Worm (Caenorhabditis elegans) whole organism, L4/young adult: ENCODE measurements around the gene C13C4.8.

Experiments used
- W03F9.2 ChIP-seq: fragments of 150-350 bp; optimal IDR thresholded peaks from 2 replicates; lab custom pipeline; 2014; ENCODE audit warnings: missing biosample characterization, missing genetic modification characterization
- dao-5 ChIP-seq: sonication (generic microtip); optimal IDR thresholded peaks from 2 replicates; lab custom pipeline; 2016; ENCODE audit warnings: missing genotype, missing genetic modification characterization, moderate library complexity, missing compliant biosample characterization
- him-1 ChIP-seq: sonication (generic microtip); optimal IDR thresholded peaks from 2 replicates; lab custom pipeline; 2016; ENCODE audit warnings: missing genotype, missing genetic modification reagents, missing genetic modification characterization, missing compliant biosample characterization

Gene C13C4.8

DNA sequence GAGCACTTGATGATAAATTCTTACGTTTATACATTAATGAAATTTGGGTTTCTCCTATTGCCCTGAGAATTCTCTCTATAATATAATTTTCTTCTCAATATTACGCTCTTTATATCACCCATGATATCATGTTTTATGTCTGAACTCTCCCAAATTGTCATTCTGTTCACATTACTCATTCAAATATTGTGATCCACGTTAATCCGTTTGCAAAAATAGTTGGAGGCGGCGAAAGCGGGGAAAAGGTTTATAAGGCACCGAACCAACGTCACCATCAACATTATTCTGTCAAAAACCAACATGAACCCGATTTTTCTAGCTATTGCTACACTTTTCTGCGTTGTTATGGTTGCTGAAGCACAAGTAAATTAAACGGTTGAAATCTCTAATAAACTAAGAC lies 35.1 kb downstream of the C13C4.8 start, which contains the start of gene C27A7.8:
C27A7.8 (plus strand) TSS at position 301 of the 400 bp plus-strand sequence.
- no peak for TF ChIP-seq him-1
- no peak for TF ChIP-seq W03F9.2 (tag; lab: Kevin White, UChicago)
- no peak for TF ChIP-seq dao-5 (tag; lab: Kevin White, UChicago)

DNA sequence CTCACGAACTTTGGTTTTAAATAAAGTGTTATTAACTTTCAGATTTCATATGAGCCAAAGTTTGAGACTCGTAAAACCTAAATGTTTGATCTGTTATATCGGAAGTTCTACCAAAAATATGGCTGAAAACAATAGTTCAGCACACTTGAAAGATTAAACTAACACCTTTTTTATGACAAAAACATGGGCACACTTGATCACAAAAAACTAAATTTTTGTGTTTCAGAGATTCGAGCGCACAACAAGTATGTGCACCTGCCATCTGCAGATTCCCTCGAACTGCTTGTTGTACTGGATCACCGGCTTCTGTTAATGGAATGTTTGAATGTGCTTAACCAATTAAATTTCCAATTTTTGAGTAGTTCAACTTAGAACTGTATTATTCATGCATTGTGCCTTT lies 36.0 kb downstream of the C13C4.8 start:
- TF ChIP-seq W03F9.2 (tag; lab: Kevin White, UChicago) (no peak), dao-5 (tag; lab: Kevin White, UChicago) (no peak), him-1 (no peak)

DNA sequence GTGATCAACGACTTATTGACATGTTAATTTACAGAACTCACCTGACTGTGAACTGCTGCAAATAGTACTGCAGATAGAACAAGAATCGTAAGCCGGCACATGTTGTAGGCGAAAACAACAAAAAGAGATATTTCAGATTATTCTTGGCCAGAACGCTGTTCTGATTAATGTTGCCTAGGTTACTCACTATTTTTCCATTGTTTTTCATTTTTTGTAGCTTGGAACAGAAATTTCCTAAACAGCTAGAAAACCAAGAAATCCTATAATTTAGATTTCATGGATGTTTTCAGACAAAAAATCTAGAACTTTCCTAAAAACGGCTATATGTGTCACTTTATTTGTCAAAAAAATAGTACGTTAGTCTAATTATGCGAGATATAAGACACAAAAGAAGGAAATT lies 36.8 kb downstream of the C13C4.8 start, which contains the start of gene C27A7.9:
C27A7.9 (minus strand) TSS at position 101 of the 400 bp plus-strand sequence.
- TF ChIP-seq dao-5 (tag; lab: Kevin White, UChicago), result no peak
- no peak for TF ChIP-seq him-1
- no peak for TF ChIP-seq W03F9.2 (tag; lab: Kevin White, UChicago)

DNA sequence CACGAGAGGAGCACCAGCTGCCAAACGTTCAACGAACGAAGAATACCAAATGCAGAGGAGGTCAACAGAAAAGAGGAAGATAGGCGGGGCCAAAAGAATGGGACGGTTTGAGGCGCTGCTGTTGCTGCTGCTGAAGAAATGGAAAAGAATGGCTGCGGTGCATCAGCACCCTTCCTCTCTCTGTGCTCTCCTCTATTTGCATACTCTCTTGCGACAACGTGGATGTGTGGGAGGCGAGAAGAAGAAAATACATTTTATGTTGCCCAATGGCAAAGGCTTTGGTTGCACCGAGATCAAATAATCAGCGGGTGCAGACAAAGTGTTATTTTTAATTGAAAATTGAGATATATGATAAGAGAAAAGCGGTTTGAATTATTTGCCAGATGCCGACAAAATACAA lies 40.6 kb downstream of the C13C4.8 start:
- TF ChIP-seq dao-5 (tag; lab: Kevin White, UChicago), result no peak
- TF ChIP-seq W03F9.2 (tag; lab: Kevin White, UChicago), result no peak
- no peak for TF ChIP-seq him-1

DNA sequence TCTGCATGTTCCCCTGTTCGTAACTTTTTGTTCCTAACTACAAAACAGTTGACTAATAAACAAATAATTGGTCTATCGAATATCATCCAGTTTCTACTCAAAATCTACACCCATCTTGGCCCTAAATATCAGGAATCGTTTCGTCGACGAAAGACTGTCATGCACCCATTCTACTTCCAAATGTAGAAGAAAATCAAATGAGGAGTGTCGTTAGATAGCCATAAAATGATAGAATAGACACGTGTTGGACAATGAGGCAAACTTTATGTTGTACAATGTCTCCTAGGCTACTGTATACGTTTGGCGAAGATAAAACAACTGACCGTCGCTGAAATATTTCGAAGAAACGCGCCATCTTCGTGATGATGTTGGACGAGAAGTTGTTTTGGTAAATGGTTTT lies 42.2 kb downstream of the C13C4.8 start:
- no peak for TF ChIP-seq him-1
- no peak for TF ChIP-seq W03F9.2 (tag; lab: Kevin White, UChicago)
- no peak for TF ChIP-seq dao-5 (tag; lab: Kevin White, UChicago)

DNA sequence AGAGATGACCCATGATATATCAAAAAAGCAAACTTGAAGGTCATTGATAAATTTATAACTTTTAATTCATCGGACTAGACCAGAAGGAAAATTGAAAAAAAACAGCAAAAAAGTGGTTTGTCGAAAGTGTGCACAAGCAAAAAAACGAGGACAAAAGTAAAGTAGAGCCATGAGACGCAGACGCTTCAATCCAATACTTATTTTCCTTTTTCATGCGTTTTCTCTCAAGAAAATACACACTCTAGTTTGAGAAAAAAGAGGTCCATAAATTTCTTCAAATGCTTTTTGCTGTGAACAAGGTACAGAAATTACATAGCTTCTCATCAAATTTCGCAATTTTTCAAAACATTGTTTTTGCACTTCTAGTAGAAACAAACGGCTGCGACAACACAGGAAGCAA lies 43.4 kb downstream of the C13C4.8 start:
- no peak for TF ChIP-seq dao-5 (tag; lab: Kevin White, UChicago)
- TF ChIP-seq him-1, result no peak
- TF ChIP-seq W03F9.2 (tag; lab: Kevin White, UChicago), result no peak

DNA sequence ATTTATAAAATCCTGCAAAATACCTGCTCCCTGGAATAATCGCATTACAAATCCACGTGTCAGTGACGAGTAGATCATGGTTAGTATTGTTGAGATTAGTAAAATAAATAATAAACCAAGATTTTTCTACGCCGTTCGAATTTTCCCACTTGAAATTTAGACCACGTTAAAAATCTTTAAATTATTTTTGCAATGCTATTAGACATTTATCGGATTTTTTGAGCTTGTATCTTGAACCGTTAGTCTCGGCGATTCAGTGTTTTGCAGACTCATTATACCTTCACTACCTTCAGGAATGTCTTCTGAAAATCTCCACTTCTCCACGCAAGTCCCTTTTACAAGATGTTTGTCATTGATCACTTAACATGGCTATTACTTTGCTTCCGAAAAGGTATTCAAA lies 44.4 kb downstream of the C13C4.8 start, which contains the start of gene C27A7.5:
C27A7.5 (minus strand) TSS at position 101 of the 400 bp plus-strand sequence.
- TF ChIP-seq dao-5 (tag; lab: Kevin White, UChicago) (no peak), W03F9.2 (tag; lab: Kevin White, UChicago) (no peak), him-1 (no peak)

DNA sequence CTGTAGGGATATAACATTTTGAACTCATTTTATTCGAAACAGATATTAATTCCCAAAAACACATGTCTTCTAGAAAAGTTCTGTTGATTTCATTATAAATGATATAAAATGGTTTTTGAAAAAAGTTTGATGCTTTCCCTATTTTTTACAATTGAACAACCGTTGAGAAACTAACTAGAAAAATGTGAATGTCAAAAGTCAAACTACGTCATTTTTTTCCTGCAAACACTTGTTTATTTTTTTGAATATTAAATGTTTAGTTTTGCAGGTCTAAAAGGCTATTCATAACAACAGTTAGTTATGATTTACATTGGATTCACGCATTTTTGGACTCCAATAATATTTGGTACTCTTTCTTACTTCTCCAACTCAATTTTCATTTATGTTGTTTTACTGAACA lies 45.1 kb downstream of the C13C4.8 start, which contains the start of gene srj-4:
srj-4 (plus strand) TSS at position 301 of the 400 bp plus-strand sequence.
- TF ChIP-seq W03F9.2 (tag; lab: Kevin White, UChicago) (no peak), dao-5 (tag; lab: Kevin White, UChicago) (no peak), him-1 (no peak)

DNA sequence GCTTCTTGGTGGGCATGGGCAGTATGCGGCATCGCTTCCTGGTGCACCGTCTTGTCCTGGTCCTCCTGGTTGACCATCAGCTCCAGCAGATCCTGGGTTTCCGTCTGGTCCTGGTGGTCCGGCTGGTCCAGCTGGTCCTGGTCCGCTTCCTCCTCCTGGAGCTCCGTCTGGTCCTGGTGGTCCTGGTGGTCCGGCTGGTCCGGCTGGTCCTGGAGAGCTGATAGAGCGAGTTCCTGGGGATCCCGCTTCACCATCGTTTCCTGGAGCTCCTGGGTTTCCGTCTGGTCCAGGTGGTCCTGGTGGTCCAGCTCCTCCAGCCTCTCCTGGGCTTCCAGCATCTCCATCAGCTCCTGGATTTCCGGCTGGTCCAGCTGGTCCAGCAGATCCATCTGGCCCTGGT lies 49.2 kb downstream of the C13C4.8 start:
- TF ChIP-seq dao-5 (tag; lab: Kevin White, UChicago) (no peak), W03F9.2 (tag; lab: Kevin White, UChicago) (no peak), him-1 (no peak)

DNA sequence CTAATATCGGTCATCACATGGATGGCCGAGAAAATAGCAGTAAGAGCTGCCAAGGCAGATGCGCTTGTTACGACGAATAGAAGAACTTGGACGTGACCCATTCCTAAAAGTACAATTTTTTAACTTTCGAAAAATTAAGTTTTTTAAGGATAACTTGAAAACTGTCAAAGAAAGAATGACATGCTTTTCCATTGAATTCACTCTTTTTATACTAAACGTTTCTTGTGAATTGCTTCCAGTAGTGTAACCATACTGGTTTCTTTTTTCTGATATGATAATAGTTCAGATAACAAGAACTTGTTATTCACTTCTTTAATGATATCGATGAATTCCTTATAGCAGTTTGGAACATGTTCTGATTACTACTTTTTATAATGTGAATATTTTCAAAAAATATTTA lies 49.9 kb downstream of the C13C4.8 start, which contains the start of gene col-37:
col-37 (minus strand) TSS at position 101 of the 400 bp plus-strand sequence.
- TF ChIP-seq him-1, result no peak
